Fruit fly (Drosophila melanogaster): ENCODE results near the gene Sas10.

Gene Sas10

DNA sequence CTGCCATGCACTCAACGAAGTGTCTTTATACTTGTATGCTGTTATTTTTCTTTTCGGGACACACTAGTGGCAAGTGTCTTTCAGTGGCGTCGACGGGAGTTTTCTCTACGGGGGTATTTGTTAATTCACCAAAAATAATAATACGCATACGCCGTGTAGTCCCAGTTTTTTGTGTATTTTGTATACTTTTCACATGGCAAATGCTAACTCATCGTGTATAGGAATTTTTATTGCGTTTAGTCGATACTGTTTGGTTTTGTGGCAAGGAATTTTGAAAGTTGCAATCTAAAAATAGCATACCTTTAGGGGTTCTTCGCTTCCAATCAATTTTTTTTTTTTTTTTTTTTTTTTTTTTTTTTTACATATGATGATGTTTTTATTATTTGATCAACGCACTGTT is 21.2 kb downstream of the Sas10 start (continued):
- TF ChIP-seq CG11723 (GFP tag; optimal IDR thresholded peaks at IDR 0.05) (no peak), ftz-f1 (GFP tag; optimal IDR thresholded peaks at IDR 0.05) (no peak), CG10274 (GFP tag; optimal IDR thresholded peaks at IDR 0.05) (no peak), CG7372 (GFP tag; IDR thresholded peaks at IDR 0.05) (peak; percentile 34; the same call in 1 of the 2 replicates), run (tag; optimal IDR thresholded peaks at IDR 0.05) (no peak), CG13894 (tag; optimal IDR thresholded peaks at IDR 0.05) (peak; percentile 7), rib (GFP tag; IDR thresholded peaks at IDR 0.05) (no peak), tap (tag; optimal IDR thresholded peaks at IDR 0.05) (no peak), CG15011 (GFP tag; optimal IDR thresholded peaks at IDR 0.05) (no peak), emc (GFP tag; optimal IDR thresholded peaks at IDR 0.05) (no peak), Pdp1 (GFP tag; optimal IDR thresholded peaks at IDR 0.05) (no peak), mirr (GFP tag; optimal IDR thresholded peaks at IDR 0.05) (no peak), kah (GFP tag; optimal IDR thresholded peaks at IDR 0.05) (no peak), sima (GFP tag; optimal IDR thresholded peaks at IDR 0.05) (no peak), ken (GFP tag; IDR thresholded peaks at IDR 0.05) (no peak), CG8281 (tag; optimal IDR thresholded peaks at IDR 0.05) (no peak), Nf-YA (GFP tag; IDR thresholded peaks at IDR 0.05) (no peak), CG3847 (GFP tag; IDR thresholded peaks at IDR 0.05) (no peak), E2f2 (GFP tag; IDR thresholded peaks at IDR 0.05) (no peak), CG2712 (tag; optimal IDR thresholded peaks at IDR 0.05) (no peak), Dip3 (GFP tag; optimal IDR thresholded peaks at IDR 0.05) (no peak), CG3995 (GFP tag; optimal IDR thresholded peaks at IDR 0.05) (no peak), C15 (GFP tag; IDR thresholded peaks at IDR 0.05) (no peak), Atf6 (GFP tag; IDR thresholded peaks at IDR 0.05) (no peak), zen (tag; optimal IDR thresholded peaks at IDR 0.05) (no peak), stwl (tag; optimal IDR thresholded peaks at IDR 0.05) (no peak), ara (GFP tag; IDR thresholded peaks at IDR 0.05) (no peak), CG7786 (GFP tag; optimal IDR thresholded peaks at IDR 0.05) (no peak), CG34422 (GFP tag; IDR thresholded peaks at IDR 0.05) (no peak), CG31365 (tag; optimal IDR thresholded peaks at IDR 0.05) (no peak), sc (optimal IDR thresholded peaks at IDR 0.05) (no peak), sc (GFP tag; optimal IDR thresholded peaks at IDR 0.05) (no peak), cwo (GFP tag; optimal IDR thresholded peaks at IDR 0.05) (no peak), dysf (GFP tag; IDR thresholded peaks at IDR 0.05) (0 out of 3 replicates have a peak, but pooled peaks have one; percentile 6), sens (GFP tag) (peak; percentile 57), CG7963 (GFP tag; IDR thresholded peaks at IDR 0.05; ENCODE audit: partially characterized antibody) (no peak), fd102C (GFP tag; optimal IDR thresholded peaks at IDR 0.05) (no peak), CG17912 (GFP tag; optimal IDR thresholded peaks at IDR 0.05) (no peak), CG10979 (tag; optimal IDR thresholded peaks at IDR 0.05) (no peak), Meics (GFP tag; optimal IDR thresholded peaks at IDR 0.05) (no peak), CG6175 (GFP tag; IDR thresholded peaks at IDR 0.05) (no peak), Lim3 (GFP tag; IDR thresholded peaks at IDR 0.05) (no peak), fd3F (GFP tag; optimal IDR thresholded peaks at IDR 0.05) (no peak), CG16779 (GFP tag; IDR thresholded peaks at IDR 0.05) (no peak), Hr3 (GFP tag; optimal IDR thresholded peaks at IDR 0.05) (no peak), cas (GFP tag; IDR thresholded peaks at IDR 0.05) (no peak), zf30C (GFP tag; optimal IDR thresholded peaks at IDR 0.05) (no peak), gem (tag; optimal IDR thresholded peaks at IDR 0.05) (peak; percentile 17), HLHmδ (GFP tag; optimal IDR thresholded peaks at IDR 0.05) (no peak)

Measured in whole organism, embryonic.